Worm (Caenorhabditis elegans) whole organism, young adult: ENCODE results near the gene B0563.1.
A peak's percentile ranks its signal among the peaks of the same experiment; 100 is the strongest.

Experiments
- F22D6.2 ChIP-seq: sonication (generic microtip); optimal IDR thresholded peaks from 2 replicates; lab custom pipeline; 2016; ENCODE audit warnings: mild to moderate bottlenecking, missing genetic modification characterization, missing compliant biosample characterization
- F23B12.7 ChIP-seq: sonication (generic microtip); optimal IDR thresholded peaks from 2 replicates; lab custom pipeline; 2017; ENCODE audit warnings: missing genetic modification characterization, mild to moderate bottlenecking, missing compliant biosample characterization, antibody characterized with exemption, moderate library complexity; ENCODE audit not compliant: insufficient read depth
- K11D2.4 ChIP-seq: fragments of 200-800 bp; sonication (Bioruptor generic); IDR thresholded peaks from 2 replicates; pipeline ENCODE4 v1.3.6; 2022; ENCODE audit warnings: missing genetic modification reagents, missing genetic modification characterization, missing compliant biosample characterization
- K12H6.12 ChIP-seq: fragments of 200-800 bp; sonication (Bioruptor generic); optimal IDR thresholded peaks from 2 replicates; lab custom pipeline; 2018; ENCODE audit warnings: mild to moderate bottlenecking, missing genetic modification characterization, missing compliant biosample characterization
- Y53G8AR.9 ChIP-seq: fragments of 200-800 bp; sonication (Bioruptor generic); conservative IDR thresholded peaks from 2 replicates; pipeline ENCODE4 v1.3.6; 2022; ENCODE audit warnings: missing genetic modification reagents, missing genetic modification characterization, missing compliant biosample characterization
- Y79H2A.3 ChIP-seq: fragments of 200-800 bp; sonication (Bioruptor generic); conservative IDR thresholded peaks from 2 replicates; pipeline ENCODE4 v1.3.6; 2022; ENCODE audit warnings: missing genetic modification reagents, missing genetic modification characterization, missing compliant biosample characterization
- atf-7 ChIP-seq: sonication (generic microtip); optimal IDR thresholded peaks from 2 replicates; lab custom pipeline; 2017; ENCODE audit warnings: mild to moderate bottlenecking, missing genetic modification characterization, missing compliant biosample characterization
- attf-5 ChIP-seq: fragments of 200-800 bp; sonication (Bioruptor generic); optimal IDR thresholded peaks from 2 replicates; lab custom pipeline; 2018; ENCODE audit warnings: mild to moderate bottlenecking, missing genetic modification characterization, missing compliant biosample characterization
- bed-2 ChIP-seq: fragments of 200-800 bp; sonication (Bioruptor generic); IDR thresholded peaks from 2 replicates; pipeline ENCODE4 v1.3.6; 2022; ENCODE audit warnings: missing genetic modification reagents, missing genetic modification characterization, missing compliant biosample characterization
- ccch-3 ChIP-seq: fragments of 200-800 bp; sonication (Bioruptor generic); optimal IDR thresholded peaks from 2 replicates; lab custom pipeline; 2018; ENCODE audit warnings: mild to moderate bottlenecking, missing genetic modification characterization, missing compliant biosample characterization
- cebp-1 ChIP-seq, 2 experiments: fragments of 200-800 bp in 1 of 2; sonication (Bioruptor generic) in 1 of 2; sonication (generic microtip) in 1 of 2; IDR thresholded peaks in 1 of 2; optimal IDR thresholded peaks in 1 of 2; 2 replicates each; pipeline versions ENCODE4 v1.3.6 to Lab custom; 2017 to 2022; ENCODE audit warnings: missing compliant biosample characterization in 2 of 2, missing genetic modification characterization in 2 of 2, mild to moderate bottlenecking in 1 of 2, missing genetic modification reagents in 1 of 2, moderate library complexity in 1 of 2
- cebp-2 ChIP-seq: fragments of 200-800 bp; sonication (Bioruptor generic); IDR thresholded peaks from 2 replicates; pipeline ENCODE4 v1.3.6; 2022; ENCODE audit warnings: missing genetic modification characterization, missing compliant biosample characterization
- ceh-58 ChIP-seq: fragments of 200-800 bp; sonication (Bioruptor generic); IDR thresholded peaks from 2 replicates; pipeline ENCODE4 v1.3.6; 2022; ENCODE audit warnings: missing genetic modification characterization, missing compliant biosample characterization
- chd-7 ChIP-seq: sonication (generic microtip); optimal IDR thresholded peaks from 2 replicates; lab custom pipeline; 2016; ENCODE audit warnings: mild to moderate bottlenecking, missing genetic modification characterization, moderate library complexity, missing compliant biosample characterization
- efl-1 ChIP-seq: fragments of 150-350 bp; optimal IDR thresholded peaks from 2 replicates; lab custom pipeline; 2014; ENCODE audit warnings: missing biosample characterization, missing genetic modification reagents, missing genetic modification characterization
- egl-44 ChIP-seq: fragments of 200-800 bp; sonication (Bioruptor generic); IDR thresholded peaks from 2 replicates; pipeline ENCODE4 v1.3.6; 2022; ENCODE audit warnings: missing genetic modification reagents, missing genetic modification characterization, missing compliant biosample characterization
- him-1 ChIP-seq: sonication (generic microtip); optimal IDR thresholded peaks from 2 replicates; lab custom pipeline; 2016; ENCODE audit warnings: missing genotype, missing genetic modification reagents, missing genetic modification characterization, missing compliant biosample characterization
- hmg-1.2 ChIP-seq: fragments of 200-800 bp; sonication (Bioruptor generic); IDR thresholded peaks from 2 replicates; pipeline ENCODE4 v1.3.6; 2022; ENCODE audit warnings: missing genetic modification reagents, missing genetic modification characterization, missing compliant biosample characterization
- hsf-1 ChIP-seq: fragments of 200-800 bp; sonication (Bioruptor generic); IDR thresholded peaks from 2 replicates; pipeline ENCODE4 v1.3.6; 2022; ENCODE audit warnings: missing genetic modification reagents, missing genetic modification characterization, missing compliant biosample characterization
- let-526 ChIP-seq: fragments of 200-800 bp; sonication (Bioruptor generic); IDR thresholded peaks from 2 replicates; pipeline ENCODE4 v1.3.6; 2022; ENCODE audit warnings: missing genetic modification reagents, missing genetic modification characterization, missing compliant biosample characterization
- let-607 ChIP-seq, 2 experiments: fragments of 200-800 bp in 1 of 2; sonication (Bioruptor generic) in 1 of 2; sonication (generic microtip) in 1 of 2; optimal IDR thresholded peaks; 2 replicates each; lab custom pipeline; 2016 to 2018; ENCODE audit warnings: mild to moderate bottlenecking in 2 of 2, missing compliant biosample characterization in 2 of 2, missing genetic modification characterization in 2 of 2, moderate library complexity in 2 of 2, missing genotype in 1 of 2
- lin-40 ChIP-seq: sonication (generic microtip); optimal IDR thresholded peaks from 2 replicates; lab custom pipeline; 2016; ENCODE audit warnings: missing genetic modification characterization, mild to moderate bottlenecking, missing compliant biosample characterization, missing genotype, missing genetic modification reagents
- mcd-1 ChIP-seq: fragments of 200-800 bp; sonication (Bioruptor generic); IDR thresholded peaks from 2 replicates; pipeline ENCODE4 v1.3.6; 2022; ENCODE audit warnings: missing genetic modification reagents, missing genetic modification characterization, missing compliant biosample characterization
- nhr-27 ChIP-seq: fragments of 200-800 bp; sonication (Bioruptor generic); optimal IDR thresholded peaks from 2 replicates; lab custom pipeline; 2018; ENCODE audit warnings: mild to moderate bottlenecking, missing genetic modification characterization, moderate library complexity, missing compliant biosample characterization
- nhr-80 ChIP-seq: sonication (generic microtip); optimal IDR thresholded peaks from 2 replicates; lab custom pipeline; 2016; ENCODE audit warnings: missing genetic modification characterization, missing compliant biosample characterization
- pha-4 ChIP-seq: fragments of 150-350 bp; sonication (generic microtip); optimal IDR thresholded peaks from 2 replicates; lab custom pipeline; 2014; ENCODE audit warnings: missing biosample characterization, missing genetic modification reagents, missing genetic modification characterization
- sea-2 ChIP-seq: fragments of 200-800 bp; sonication (Bioruptor generic); IDR thresholded peaks from 2 replicates; pipeline ENCODE4 v1.3.6; 2022; ENCODE audit warnings: missing genetic modification characterization, missing compliant biosample characterization
- snpc-1.1 ChIP-seq: sonication (generic microtip); optimal IDR thresholded peaks from 2 replicates; lab custom pipeline; 2017; ENCODE audit warnings: missing genetic modification characterization, mild to moderate bottlenecking, missing compliant biosample characterization, antibody characterized with exemption, moderate library complexity, missing genotype, missing genetic modification reagents; ENCODE audit not compliant: insufficient read depth
- snpc-1.3 ChIP-seq: sonication (generic microtip); optimal IDR thresholded peaks from 2 replicates; lab custom pipeline; 2017; ENCODE audit warnings: missing genetic modification characterization, mild to moderate bottlenecking, missing compliant biosample characterization, antibody characterized with exemption, moderate library complexity, missing genotype, missing genetic modification reagents; ENCODE audit not compliant: insufficient read depth
- sptf-2 ChIP-seq: fragments of 200-800 bp; sonication (Bioruptor generic); optimal IDR thresholded peaks from 2 replicates; lab custom pipeline; 2018; ENCODE audit warnings: mild to moderate bottlenecking, missing genetic modification characterization, missing compliant biosample characterization
- tbx-9 ChIP-seq: sonication (generic microtip); optimal IDR thresholded peaks from 2 replicates; lab custom pipeline; 2016; ENCODE audit warnings: borderline replicate concordance, missing genetic modification characterization, inconsistent platforms, missing compliant biosample characterization
- unc-62 ChIP-seq: fragments of 150-350 bp; optimal IDR thresholded peaks from 2 replicates; lab custom pipeline; 2014; ENCODE audit warnings: missing biosample characterization, missing genetic modification reagents, missing genetic modification characterization
- ztf-18 ChIP-seq: sonication (generic microtip); optimal IDR thresholded peaks from 2 replicates; lab custom pipeline; 2016; ENCODE audit warnings: missing genotype, mild to moderate bottlenecking, missing genetic modification characterization, missing compliant biosample characterization

The B0563.1 gene

ce11 chrX:9150269-9150744 lies 21.0 kb upstream of the B0563.1 start, which contains the start of gene tmbi-4:
TSS of gene tmbi-4 (plus strand) at chrX:9150694.
- TF ChIP-seq mcd-1 (GFP tag; lab: Robert Waterston, UW) (peak; percentile 69), nhr-80 (tag; lab: Kevin White, UChicago) (peak; percentile 56), snpc-1.3 (no peak), Y79H2A.3 (GFP tag; lab: Robert Waterston, UW) (no peak), K11D2.4 (0 out of 2 replicates have a peak, but pooled peaks have one; percentile 31), sptf-2 (GFP tag; lab: Kevin White, UChicago) (no peak), efl-1 (GFP tag; lab: Kevin White, UChicago) (no peak), hmg-1.2 (GFP tag; lab: Robert Waterston, UW) (peak; percentile 83), cebp-2 (GFP tag; lab: Robert Waterston, UW) (no peak), lin-40 (tag; lab: Kevin White, UChicago) (peak; percentile 53), cebp-1 (GFP tag; IDR thresholded peaks at IDR 0.05; lab: Robert Waterston, UW) (no peak), cebp-1 (tag; optimal IDR thresholded peaks at IDR 0.05; lab: Kevin White, UChicago) (peak; percentile 52), unc-62 (GFP tag; lab: Kevin White, UChicago) (peak; percentile 15), F22D6.2 (tag; lab: Kevin White, UChicago) (no peak), attf-5 (peak; percentile 33), bed-2 (GFP tag; lab: Robert Waterston, UW) (no peak), let-607 (tag; optimal IDR thresholded peaks at IDR 0.05; lab: Kevin White, UChicago) (peak in 1 of 2 experiments; percentile 57), K12H6.12 (tag; lab: Kevin White, UChicago) (peak; percentile 8)

- TF ChIP-seq ztf-18 (tag; lab: Kevin White, UChicago), result no peak
- TF ChIP-seq ccch-3 (GFP tag; lab: Kevin White, UChicago), result no peak
- TF ChIP-seq F23B12.7 (tag; lab: Kevin White, UChicago), result no peak
- TF ChIP-seq snpc-1.1 (tag; lab: Kevin White, UChicago), result no peak
- TF ChIP-seq sea-2, result no peak
- no peak for TF ChIP-seq let-526 (GFP tag; lab: Robert Waterston, UW)
- TF ChIP-seq egl-44 (GFP tag; lab: Robert Waterston, UW), result no peak
- no peak for TF ChIP-seq nhr-27 (tag; lab: Kevin White, UChicago)
- TF ChIP-seq hsf-1 (GFP tag; lab: Robert Waterston, UW), result no peak
- TF ChIP-seq K11D2.4, result no peak
- no peak for TF ChIP-seq chd-7
- no peak for TF ChIP-seq tbx-9
- no peak for TF ChIP-seq Y53G8AR.9 (GFP tag; lab: Robert Waterston, UW)
- no peak for TF ChIP-seq atf-7
- TF ChIP-seq him-1 (tag; lab: Kevin White, UChicago), result no peak
Observed at ce11 chrX:9154216-9154615, 17.1 kb upstream of the B0563.1 start, which contains the start of gene B0563.7. TSS of gene B0563.7 (minus strand) at chrX:9154316.

ce11 chrX:9155751-9156150 lies 15.6 kb upstream of the B0563.1 start:
- TF ChIP-seq Y79H2A.3 (GFP tag; lab: Robert Waterston, UW), result no peak
- TF ChIP-seq pha-4 (tag; lab: Kevin White, UChicago), result no peak
- TF ChIP-seq K12H6.12 (tag; lab: Kevin White, UChicago), result no peak
- TF ChIP-seq ceh-58 (GFP tag; lab: Robert Waterston, UW), result no peak
- TF ChIP-seq K11D2.4, result no peak
- TF ChIP-seq, all 124 proteins: peak for 0
